Worm (Caenorhabditis elegans): ENCODE measurements around the gene ceh-32.

DNA sequence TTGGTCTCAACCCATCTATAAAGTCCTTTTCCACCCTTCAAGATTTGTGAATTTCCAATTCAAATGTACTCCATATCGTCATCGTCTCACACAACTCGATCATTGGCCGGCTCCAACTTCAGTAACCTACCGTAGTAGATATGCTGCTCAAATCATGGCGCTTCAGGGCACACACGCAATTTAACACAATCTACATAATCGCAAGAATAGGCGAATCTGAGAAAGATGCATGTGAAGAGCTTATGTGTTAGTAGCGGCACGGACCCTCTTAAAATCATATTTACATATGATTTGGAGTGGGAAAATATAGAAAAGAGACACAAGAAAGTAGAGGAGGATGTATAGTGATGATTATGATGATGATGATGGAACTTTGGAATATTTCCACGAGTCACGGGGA is 6.6 kb upstream of the ceh-32 start:
- TF ChIP-seq nhr-237 (tag; optimal IDR thresholded peaks at IDR 0.05): no peak
- TF ChIP-seq ceh-82 (tag; optimal IDR thresholded peaks at IDR 0.05): no peak
- no peak for TF ChIP-seq egl-27 (tag; optimal IDR thresholded peaks at IDR 0.05)
- TF ChIP-seq fos-1 (tag; optimal IDR thresholded peaks at IDR 0.05): no peak
- TF ChIP-seq skn-1 (tag; optimal IDR thresholded peaks at IDR 0.05): no peak
- no peak for TF ChIP-seq pha-4 (tag; optimal IDR thresholded peaks at IDR 0.05)
- no peak for TF ChIP-seq ztf-11 (tag; optimal IDR thresholded peaks at IDR 0.05)
- TF ChIP-seq nfya-1 (tag; optimal IDR thresholded peaks at IDR 0.05; ENCODE audit: insufficient read depth): no peak
- TF ChIP-seq unc-62 (GFP tag; optimal IDR thresholded peaks at IDR 0.05): no peak
- no peak for TF ChIP-seq fkh-10 (GFP tag; optimal IDR thresholded peaks at IDR 0.05)
- TF ChIP-seq lin-39 (tag; optimal IDR thresholded peaks at IDR 0.05): no peak
- TF ChIP-seq R02D3.7 (tag; optimal IDR thresholded peaks at IDR 0.05): no peak
